Worm (Caenorhabditis elegans) whole organism, late embryonic: Measurements from ENCODE around the gene frpr-6.

Source experiments
- C08G9.2 ChIP-seq: sonication (generic microtip); optimal IDR thresholded peaks from 2 replicates; lab custom pipeline; 2016; ENCODE audit warnings: mild to moderate bottlenecking, missing genetic modification characterization, moderate library complexity, missing compliant biosample characterization
- C38D4.7 ChIP-seq: fragments of 200-800 bp; sonication (Bioruptor generic); optimal IDR thresholded peaks from 2 replicates; lab custom pipeline; 2018; ENCODE audit warnings: mild to moderate bottlenecking, missing genetic modification characterization, moderate library complexity, missing compliant biosample characterization
- F13H6.1 ChIP-seq: sonication (generic microtip); optimal IDR thresholded peaks from 2 replicates; lab custom pipeline; 2016; ENCODE audit warnings: missing genetic modification characterization, missing compliant biosample characterization
- K09A11.1 ChIP-seq: sonication (generic microtip); optimal IDR thresholded peaks from 2 replicates; lab custom pipeline; 2017; ENCODE audit warnings: antibody characterized with exemption, mild to moderate bottlenecking, missing genetic modification characterization, missing compliant biosample characterization; ENCODE audit not compliant: insufficient read depth
- T23F11.4 ChIP-seq: fragments of 200-800 bp; sonication (Bioruptor generic); optimal IDR thresholded peaks from 2 replicates; lab custom pipeline; 2018; ENCODE audit warnings: mild to moderate bottlenecking, missing genetic modification characterization, missing compliant biosample characterization
- Y22D7AL.16 ChIP-seq: sonication (generic microtip); optimal IDR thresholded peaks from 2 replicates; lab custom pipeline; 2016; ENCODE audit warnings: missing genetic modification characterization, missing compliant biosample characterization
- ahr-1 ChIP-seq: sonication (generic microtip); optimal IDR thresholded peaks from 2 replicates; lab custom pipeline; 2016; ENCODE audit warnings: missing genetic modification characterization, missing compliant biosample characterization
- ama-1 ChIP-seq: fragments of 150-350 bp; optimal IDR thresholded peaks from 2 replicates; lab custom pipeline; 2014
- ceh-19 ChIP-seq: fragments of 200-800 bp; sonication (Bioruptor generic); optimal IDR thresholded peaks from 2 replicates; lab custom pipeline; 2018; ENCODE audit warnings: mild to moderate bottlenecking, missing genetic modification characterization, missing compliant biosample characterization
- ceh-2 ChIP-seq: sonication (generic microtip); optimal IDR thresholded peaks from 2 replicates; lab custom pipeline; 2016; ENCODE audit warnings: missing genotype, missing genetic modification characterization, missing compliant biosample characterization
- ceh-22 ChIP-seq: sonication (generic microtip); optimal IDR thresholded peaks from 2 replicates; lab custom pipeline; 2017; ENCODE audit warnings: missing biosample characterization, missing genetic modification characterization
- ceh-31 ChIP-seq: sonication (generic microtip); optimal IDR thresholded peaks from 2 replicates; lab custom pipeline; 2016; ENCODE audit warnings: missing genetic modification characterization, missing compliant biosample characterization
- ceh-34 ChIP-seq: sonication (generic microtip); optimal IDR thresholded peaks from 2 replicates; lab custom pipeline; 2016; ENCODE audit warnings: mild to moderate bottlenecking, missing genetic modification characterization, missing compliant biosample characterization
- ceh-45 ChIP-seq: fragments of 200-800 bp; sonication (Bioruptor generic); IDR thresholded peaks from 2 replicates; pipeline ENCODE4 v1.3.6; 2022; ENCODE audit warnings: missing genetic modification reagents, missing genetic modification characterization, missing compliant biosample characterization
- ceh-48 ChIP-seq: sonication (generic microtip); optimal IDR thresholded peaks from 2 replicates; lab custom pipeline; 2016; ENCODE audit warnings: missing genetic modification characterization, inconsistent platforms, missing compliant biosample characterization
- ceh-6 ChIP-seq: fragments of 200-800 bp; sonication (Bioruptor generic); optimal IDR thresholded peaks from 2 replicates; lab custom pipeline; 2018; ENCODE audit warnings: mild to moderate bottlenecking, missing genetic modification characterization, missing compliant biosample characterization
- ceh-9 ChIP-seq: sonication (generic microtip); optimal IDR thresholded peaks from 2 replicates; lab custom pipeline; 2016; ENCODE audit warnings: mild to moderate bottlenecking, missing genetic modification characterization, inconsistent platforms, missing compliant biosample characterization
- elt-2 ChIP-seq: sonication (generic microtip); optimal IDR thresholded peaks from 2 replicates; lab custom pipeline; 2016; ENCODE audit warnings: missing genetic modification reagents, missing genetic modification characterization, missing compliant biosample characterization
- elt-4 ChIP-seq: sonication (generic microtip); optimal IDR thresholded peaks from 2 replicates; lab custom pipeline; 2016; ENCODE audit warnings: missing genetic modification characterization, missing compliant biosample characterization
- fkh-10 ChIP-seq: fragments of 150-350 bp; optimal IDR thresholded peaks from 2 replicates; lab custom pipeline; 2014; ENCODE audit warnings: missing biosample characterization, missing genetic modification reagents, missing genetic modification characterization
- fkh-6 ChIP-seq: sonication (generic microtip); optimal IDR thresholded peaks from 2 replicates; lab custom pipeline; 2016; ENCODE audit warnings: missing genetic modification characterization, missing compliant biosample characterization
- gmeb-2 ChIP-seq: sonication (generic microtip); optimal IDR thresholded peaks from 2 replicates; lab custom pipeline; 2016; ENCODE audit warnings: missing genetic modification characterization, inconsistent platforms, missing compliant biosample characterization
- hlh-13 ChIP-seq: fragments of 200-800 bp; sonication (Bioruptor generic); optimal IDR thresholded peaks from 2 replicates; lab custom pipeline; 2018; ENCODE audit warnings: mild to moderate bottlenecking, missing genetic modification characterization, missing compliant biosample characterization
- hlh-30 ChIP-seq: sonication (generic microtip); optimal IDR thresholded peaks from 2 replicates; lab custom pipeline; 2017; ENCODE audit warnings: antibody characterized with exemption, missing genetic modification characterization, missing compliant biosample characterization; ENCODE audit not compliant: insufficient read depth
- hlh-6 ChIP-seq: sonication (generic microtip); optimal IDR thresholded peaks from 2 replicates; lab custom pipeline; 2016; ENCODE audit warnings: missing genotype, missing genetic modification characterization, missing compliant biosample characterization
- hlh-8 ChIP-seq: sonication (generic microtip); optimal IDR thresholded peaks from 2 replicates; lab custom pipeline; 2016; ENCODE audit warnings: missing genotype, missing genetic modification characterization, missing compliant biosample characterization
- madf-2 ChIP-seq: sonication (generic microtip); optimal IDR thresholded peaks from 2 replicates; lab custom pipeline; 2017; ENCODE audit warnings: missing genetic modification characterization, missing compliant biosample characterization
- mec-3 ChIP-seq: sonication (generic microtip); optimal IDR thresholded peaks from 2 replicates; lab custom pipeline; 2016; ENCODE audit warnings: borderline replicate concordance, missing genetic modification characterization, missing compliant biosample characterization
- nhr-11 ChIP-seq: fragments of 150-350 bp; optimal IDR thresholded peaks from 2 replicates; lab custom pipeline; 2014; ENCODE audit warnings: missing biosample characterization, missing genetic modification characterization
- npax-4 ChIP-seq: sonication (generic microtip); optimal IDR thresholded peaks from 2 replicates; lab custom pipeline; 2016; ENCODE audit warnings: missing genetic modification characterization, missing compliant biosample characterization
- odd-2 ChIP-seq: sonication (generic microtip); optimal IDR thresholded peaks from 2 replicates; lab custom pipeline; 2017; ENCODE audit warnings: antibody characterized with exemption, mild to moderate bottlenecking, missing genetic modification characterization, missing compliant biosample characterization
- pha-2 ChIP-seq: sonication (generic microtip); optimal IDR thresholded peaks from 2 replicates; lab custom pipeline; 2017; ENCODE audit warnings: mild to moderate bottlenecking, missing genetic modification characterization, missing compliant biosample characterization
- pha-4 ChIP-seq: fragments of 150-350 bp; optimal IDR thresholded peaks from 2 replicates; lab custom pipeline; 2018; ENCODE audit warnings: missing biosample characterization, missing genetic modification reagents, missing genetic modification characterization
- pqm-1 ChIP-seq: sonication (generic microtip); optimal IDR thresholded peaks from 2 replicates; lab custom pipeline; 2016; ENCODE audit warnings: missing genetic modification characterization, missing compliant biosample characterization
- rnt-1 ChIP-seq: sonication (generic microtip); optimal IDR thresholded peaks from 2 replicates; lab custom pipeline; 2016; ENCODE audit warnings: missing genetic modification characterization, missing compliant biosample characterization
- sdc-2 ChIP-seq: sonication (generic microtip); optimal IDR thresholded peaks from 2 replicates; lab custom pipeline; 2016; ENCODE audit warnings: missing genotype, missing genetic modification characterization, missing compliant biosample characterization
- sox-2 ChIP-seq: fragments of 200-800 bp; sonication (Bioruptor generic); IDR thresholded peaks from 2 replicates; pipeline ENCODE4 v1.3.6; 2022; ENCODE audit warnings: missing genetic modification reagents, missing genetic modification characterization, missing compliant biosample characterization
- sox-4 ChIP-seq: sonication (generic microtip); optimal IDR thresholded peaks from 2 replicates; lab custom pipeline; 2017; ENCODE audit warnings: mild to moderate bottlenecking, missing genetic modification characterization, inconsistent platforms, missing compliant biosample characterization
- ttx-3 ChIP-seq: sonication (generic microtip); optimal IDR thresholded peaks from 2 replicates; lab custom pipeline; 2016; ENCODE audit warnings: missing genetic modification reagents, missing genetic modification characterization, missing compliant biosample characterization
- unc-3 ChIP-seq, 2 experiments: fragments of 200-800 bp in 1 of 2; sonication (Bioruptor generic) in 1 of 2; sonication (generic microtip) in 1 of 2; conservative IDR thresholded peaks in 1 of 2; optimal IDR thresholded peaks in 1 of 2; 2 replicates each; pipeline versions ENCODE4 v1.3.6 to Lab custom; 2016 to 2022; ENCODE audit warnings: missing compliant biosample characterization in 2 of 2, missing genetic modification characterization in 2 of 2, missing genetic modification reagents in 1 of 2
- unc-42 ChIP-seq: sonication (generic microtip); optimal IDR thresholded peaks from 2 replicates; lab custom pipeline; 2016; ENCODE audit warnings: missing genotype, missing genetic modification characterization, missing compliant biosample characterization
- unc-86 ChIP-seq: sonication (generic microtip); optimal IDR thresholded peaks from 2 replicates; lab custom pipeline; 2016; ENCODE audit warnings: missing genetic modification characterization, missing compliant biosample characterization
- ztf-16 ChIP-seq: sonication (generic microtip); optimal IDR thresholded peaks from 2 replicates; lab custom pipeline; 2017; ENCODE audit warnings: missing genetic modification characterization, missing compliant biosample characterization

The frpr-6 gene

ce11 chrV:9108219-9108618, 7.3 kb upstream of the frpr-6 start, which contains the start of gene F21C10.18:
TSS of gene F21C10.18 (plus strand) at chrV:9108519.
- no peak for TF ChIP-seq unc-86 (tag; lab: Kevin White, UChicago)
- no peak for TF ChIP-seq ceh-19
- TF ChIP-seq sdc-2 (tag; lab: Kevin White, UChicago) = no peak
- no peak for TF ChIP-seq hlh-6
- TF ChIP-seq ceh-31 (tag; lab: Kevin White, UChicago) = no peak
- TF ChIP-seq gmeb-2 (tag; lab: Kevin White, UChicago) = no peak
- TF ChIP-seq ceh-48 (tag; lab: Kevin White, UChicago) = no peak
- no peak for TF ChIP-seq ahr-1 (tag; lab: Kevin White, UChicago)
- no peak for TF ChIP-seq ceh-2 (tag; lab: Kevin White, UChicago)
- TF ChIP-seq ztf-16 (tag; lab: Kevin White, UChicago) = no peak
- TF ChIP-seq C08G9.2 = no peak
- no peak for TF ChIP-seq rnt-1 (tag; lab: Kevin White, UChicago)
- no peak for TF ChIP-seq pha-2 (tag; lab: Kevin White, UChicago)
- TF ChIP-seq F13H6.1 = no peak

ce11 chrV:9098280-9098973, 2.5 kb downstream of the frpr-6 start, which contains the start of gene F21C10.9:
TSS of gene F21C10.9 (minus strand) at chrV:9098696.
- TF ChIP-seq madf-2 (tag; lab: Kevin White, UChicago) (no peak), C38D4.7 (no peak), hlh-13 (GFP tag; lab: Kevin White, UChicago) (no peak), unc-42 (tag; lab: Kevin White, UChicago) (no peak), Y22D7AL.16 (tag; lab: Kevin White, UChicago) (no peak), ama-1 (lab: Kevin White, UChicago) (no peak), sox-4 (no peak)

- TF ChIP-seq unc-3 (GFP tag; conservative IDR thresholded peaks at IDR 0.05; lab: Robert Waterston, UW) (no peak), unc-3 (tag; optimal IDR thresholded peaks at IDR 0.05; lab: Kevin White, UChicago) (no peak), hlh-8 (no peak), hlh-30 (tag; lab: Kevin White, UChicago) (no peak), rnt-1 (tag; lab: Kevin White, UChicago) (no peak), odd-2 (no peak)
These were observed 3.7 kb downstream of the frpr-6 start for ce11 chrV:9097213-9097612.

ce11 chrV:9096674-9097073, 4.3 kb downstream of the frpr-6 start:
- TF ChIP-seq ceh-9 (no peak), pha-4 (tag; lab: Kevin White, UChicago) (no peak), mec-3 (no peak), hlh-13 (GFP tag; lab: Kevin White, UChicago) (no peak), nhr-11 (no peak), sox-4 (no peak)

ce11 chrV:9095613-9096317, 5.2 kb downstream of the frpr-6 start, which contains the start of gene F21C10.10:
TSS of gene F21C10.10 (plus strand) at chrV:9096267.
- TF ChIP-seq C08G9.2 (no peak), fkh-6 (tag; lab: Kevin White, UChicago) (no peak), unc-86 (tag; lab: Kevin White, UChicago) (no peak), ceh-34 (tag; lab: Kevin White, UChicago) (peak; percentile 34), ttx-3 (no peak), ceh-45 (GFP tag; lab: Robert Waterston, UW) (no peak), npax-4 (no peak), elt-4 (tag; lab: Kevin White, UChicago) (no peak), elt-2 (peak; percentile 78), ztf-16 (tag; lab: Kevin White, UChicago) (no peak), fkh-10 (no peak), K09A11.1 (tag; lab: Kevin White, UChicago) (no peak), T23F11.4 (no peak), sox-2 (GFP tag; lab: Robert Waterston, UW) (peak; percentile 40; the same call in 1 of the 2 replicates), pqm-1 (tag; lab: Kevin White, UChicago) (no peak), hlh-30 (tag; lab: Kevin White, UChicago) (peak; percentile 93), Y22D7AL.16 (tag; lab: Kevin White, UChicago) (no peak), madf-2 (tag; lab: Kevin White, UChicago) (no peak), ceh-22 (tag; lab: Kevin White, UChicago) (no peak), ceh-6 (no peak)
